Fruit fly (Drosophila melanogaster) whole organism, wandering third instar larva: Measurements from ENCODE around the gene Wdr37.
A peak's percentile ranks its signal among the peaks of the same experiment; 100 is the strongest.

ENCODE experiments used
- Abd-B ChIP-seq: fragments of >200 bp; optimal IDR thresholded peaks from 2 replicates; lab custom pipeline; 2017; ENCODE audit warnings: missing biosample characterization, missing genetic modification characterization
- CG32264 ChIP-seq: fragments of 200-800 bp; sonication (Bioruptor generic); optimal IDR thresholded peaks from 2 replicates; lab custom pipeline; 2016; ENCODE audit warnings: missing biosample characterization, missing genetic modification characterization
- CG9705 ChIP-seq: fragments of 200-800 bp; sonication (Bioruptor generic); optimal IDR thresholded peaks from 2 replicates; lab custom pipeline; 2018; ENCODE audit warnings: missing biosample characterization, mild to moderate bottlenecking, missing genetic modification characterization
- CrebA ChIP-seq: fragments of 200-800 bp; sonication (Bioruptor generic); optimal IDR thresholded peaks from 2 replicates; lab custom pipeline; 2016; ENCODE audit warnings: missing biosample characterization, mild to moderate bottlenecking, missing genetic modification characterization, borderline replicate concordance
- Dfd ChIP-seq: fragments of >200 bp; optimal IDR thresholded peaks from 2 replicates; lab custom pipeline; 2017; ENCODE audit warnings: missing biosample characterization, missing genetic modification characterization
- Dif ChIP-seq: fragments of 200-275, 200-300 bp; sonication (Bioruptor generic); optimal IDR thresholded peaks from 2 replicates; lab custom pipeline; 2018; ENCODE audit warnings: missing biosample characterization, missing genetic modification characterization; ENCODE audit not compliant: partially characterized antibody
- GATAd ChIP-seq: sonication (Bioruptor generic); optimal IDR thresholded peaks from 2 replicates; lab custom pipeline; 2016; ENCODE audit warnings: missing biosample characterization, missing genetic modification characterization
- HLH106 ChIP-seq: fragments of 200-800 bp; optimal IDR thresholded peaks from 3 replicates; lab custom pipeline; 2019; ENCODE audit warnings: missing biosample characterization, mild to moderate bottlenecking, missing genetic modification characterization, moderate library complexity
- Hnf4 ChIP-seq: fragments of 200-800 bp; sonication (Bioruptor generic); optimal IDR thresholded peaks from 2 replicates; lab custom pipeline; 2016; ENCODE audit warnings: missing biosample characterization, mild to moderate bottlenecking, missing genetic modification characterization
- Hr78 ChIP-seq: fragments of >200 bp; optimal IDR thresholded peaks from 2 replicates; lab custom pipeline; 2017; ENCODE audit warnings: missing biosample characterization, missing genetic modification characterization
- Hr83 ChIP-seq: fragments of 200-300 bp; sonication (Bioruptor generic); optimal IDR thresholded peaks from 2 replicates; lab custom pipeline; 2016; ENCODE audit warnings: missing biosample characterization, mild to moderate bottlenecking, missing genetic modification characterization, moderate library complexity; ENCODE audit not compliant: poor library complexity, severe bottlenecking
- Jra ChIP-seq: sonication (Bioruptor generic); optimal IDR thresholded peaks from 2 replicates; lab custom pipeline; 2016; ENCODE audit warnings: missing biosample characterization, missing genetic modification characterization
- Mio ChIP-seq: sonication (Bioruptor generic); optimal IDR thresholded peaks from 2 replicates; lab custom pipeline; 2016; ENCODE audit warnings: missing biosample characterization, missing genetic modification characterization
- Myc ChIP-seq: fragments of >200 bp; optimal IDR thresholded peaks from 2 replicates; lab custom pipeline; 2017
- N ChIP-seq: fragments of >200 bp; optimal IDR thresholded peaks from 2 replicates; lab custom pipeline; 2018; ENCODE audit warnings: missing biosample characterization, missing external identifiers, missing genetic modification characterization
- OdsH ChIP-seq: fragments of 200-800 bp; sonication (Bioruptor generic); optimal IDR thresholded peaks from 2 replicates; lab custom pipeline; 2016; ENCODE audit warnings: missing biosample characterization, mild to moderate bottlenecking, missing genetic modification characterization
- Rel ChIP-seq, 2 experiments: fragments of 200-800 bp; sonication (Bioruptor generic) in 1 of 2; optimal IDR thresholded peaks; 2 replicates in 1 of 2; 3 replicates in 1 of 2; lab custom pipeline; 2016 to 2019; ENCODE audit warnings: mild to moderate bottlenecking in 2 of 2, missing biosample characterization in 2 of 2, missing genetic modification characterization in 2 of 2, moderate library complexity in 1 of 2
- Sp1 ChIP-seq: fragments of 200-800 bp; sonication (Bioruptor generic); optimal IDR thresholded peaks from 3 replicates; lab custom pipeline; 2019; ENCODE audit warnings: missing biosample characterization, mild to moderate bottlenecking, missing genetic modification characterization, moderate library complexity
- Vsx2 ChIP-seq: fragments of 200-300, 225-300 bp; sonication (Bioruptor generic); optimal IDR thresholded peaks from 2 replicates; lab custom pipeline; 2018; ENCODE audit warnings: missing biosample characterization, missing genetic modification characterization; ENCODE audit not compliant: partially characterized antibody
- br ChIP-seq: fragments of 200-800 bp; sonication (Bioruptor generic); optimal IDR thresholded peaks from 2 replicates; lab custom pipeline; 2016; ENCODE audit warnings: missing biosample characterization, missing genetic modification characterization
- brk ChIP-seq: fragments of 200-800 bp; sonication (Bioruptor generic); optimal IDR thresholded peaks from 2 replicates; lab custom pipeline; 2016; ENCODE audit warnings: missing biosample characterization, mild to moderate bottlenecking, missing genetic modification characterization
- dl ChIP-seq, 2 experiments: fragments of 175-275, 200-275 bp in 1 of 2; fragments of 200-275 bp in 1 of 2; sonication (Bioruptor generic); optimal IDR thresholded peaks; lab custom pipeline; 2018; ENCODE audit warnings: mild to moderate bottlenecking in 2 of 2, missing biosample characterization in 2 of 2, missing genetic modification characterization in 2 of 2, moderate library complexity in 2 of 2; ENCODE audit not compliant: partially characterized antibody in 2 of 2, insufficient read depth in 1 of 2
- dmrt93B ChIP-seq: fragments of 200-800 bp; sonication (Bioruptor generic); optimal IDR thresholded peaks from 2 replicates; lab custom pipeline; 2018; ENCODE audit warnings: missing biosample characterization, mild to moderate bottlenecking, missing genetic modification characterization
- dsf ChIP-seq: sonication (Bioruptor generic); optimal IDR thresholded peaks from 2 replicates; lab custom pipeline; 2016; ENCODE audit warnings: missing biosample characterization, missing genetic modification characterization, borderline replicate concordance
- ey ChIP-seq: fragments of 200-800 bp; sonication (Bioruptor generic); optimal IDR thresholded peaks from 2 replicates; lab custom pipeline; 2016; ENCODE audit warnings: missing biosample characterization, missing genetic modification characterization
- foxo ChIP-seq, 2 experiments: fragments of 200-800 bp; sonication (Bioruptor generic); optimal IDR thresholded peaks; 2 replicates in 1 of 2; 3 replicates in 1 of 2; lab custom pipeline; 2016 to 2017; ENCODE audit warnings: missing biosample characterization in 2 of 2, missing genetic modification characterization in 2 of 2
- fru ChIP-seq: fragments of 200-800 bp; sonication (Bioruptor generic); optimal IDR thresholded peaks from 3 replicates; lab custom pipeline; 2016; ENCODE audit warnings: missing biosample characterization, mild to moderate bottlenecking, missing genetic modification characterization
- h ChIP-seq: fragments of 200-800 bp; sonication (Bioruptor generic); optimal IDR thresholded peaks from 3 replicates; lab custom pipeline; 2016; ENCODE audit warnings: missing biosample characterization, mild to moderate bottlenecking, missing genetic modification characterization
- jim ChIP-seq: fragments of 175-275, 200-325 bp; sonication (Bioruptor generic); optimal IDR thresholded peaks from 2 replicates; lab custom pipeline; 2016; ENCODE audit warnings: missing biosample characterization, mild to moderate bottlenecking, missing genetic modification characterization
- lola ChIP-seq: fragments of >200 bp; optimal IDR thresholded peaks from 2 replicates; lab custom pipeline; 2017; ENCODE audit warnings: missing biosample characterization, missing genetic modification characterization
- pan ChIP-seq: fragments of >200 bp; optimal IDR thresholded peaks from 2 replicates; lab custom pipeline; 2017
- psq ChIP-seq: fragments of 200-800 bp; sonication (Bioruptor generic); optimal IDR thresholded peaks from 3 replicates; lab custom pipeline; 2017; ENCODE audit warnings: missing biosample characterization, mild to moderate bottlenecking, missing genetic modification characterization, moderate library complexity
- rgr ChIP-seq: fragments of 200-800 bp; sonication (Bioruptor generic); optimal IDR thresholded peaks from 3 replicates; lab custom pipeline; 2016; ENCODE audit warnings: missing biosample characterization, mild to moderate bottlenecking, missing genetic modification characterization
- sage ChIP-seq: fragments of 200-800 bp; sonication (Bioruptor generic); optimal IDR thresholded peaks from 2 replicates; lab custom pipeline; 2016; ENCODE audit warnings: missing biosample characterization, mild to moderate bottlenecking, missing genetic modification characterization
- sv ChIP-seq: fragments of 200-800 bp; sonication (Bioruptor generic); optimal IDR thresholded peaks from 3 replicates; lab custom pipeline; 2016; ENCODE audit warnings: missing biosample characterization, missing genetic modification characterization
- tai ChIP-seq: sonication (Bioruptor generic); optimal IDR thresholded peaks from 2 replicates; lab custom pipeline; 2016; ENCODE audit warnings: missing biosample characterization, missing genetic modification characterization
- usp ChIP-seq: fragments of >200 bp; optimal IDR thresholded peaks from 2 replicates; lab custom pipeline; 2017; ENCODE audit warnings: missing biosample characterization, missing genetic modification characterization
- woc ChIP-seq: sonication (Bioruptor generic); optimal IDR thresholded peaks from 2 replicates; lab custom pipeline; 2016; ENCODE audit warnings: missing biosample characterization, mild to moderate bottlenecking, missing genetic modification characterization

Gene Wdr37

dm6 chr3R:18397834-18398378, 4.6 kb downstream of the Wdr37 start:
- TF ChIP-seq woc (GFP tag; lab: Kevin White, UChicago) (no peak), Vsx2 (GFP tag; lab: Kevin White, UChicago) (peak; percentile 72), dsf (GFP tag; lab: Kevin White, UChicago) (no peak)

- peak; percentile 86 for TF ChIP-seq Mio (GFP tag; lab: Kevin White, UChicago)
- no peak for TF ChIP-seq Abd-B
- peak; percentile 83 to 91 for TF ChIP-seq dl (GFP tag; optimal IDR thresholded peaks at IDR 0.05; lab: Kevin White, UChicago; ENCODE audit: insufficient read depth in 1 of 2, partially characterized antibody in 2 of 2)
- peak; percentile 93 for TF ChIP-seq sv (GFP tag; lab: Kevin White, UChicago)
- peak; percentile 39 for TF ChIP-seq jim
- peak; percentile 70 for TF ChIP-seq CG9705 (GFP tag; lab: Kevin White, UChicago)
- TF ChIP-seq fru (GFP tag; lab: Kevin White, UChicago): peak; percentile 98
- TF ChIP-seq pan (lab: Kevin White, UChicago): no peak
- TF ChIP-seq br (GFP tag; lab: Kevin White, UChicago): peak; percentile 97
- TF ChIP-seq N: no peak
- TF ChIP-seq h (GFP tag; lab: Kevin White, UChicago): peak; percentile 98
- peak; percentile 98 for TF ChIP-seq ey (GFP tag; lab: Kevin White, UChicago)
- no peak for TF ChIP-seq usp (GFP tag; lab: Kevin White, UChicago)
- peak; percentile 64 for TF ChIP-seq dsf (GFP tag; lab: Kevin White, UChicago)
- peak; percentile 91 for TF ChIP-seq Dif (GFP tag; lab: Kevin White, UChicago)
- TF ChIP-seq Sp1: peak; percentile 94
- TF ChIP-seq CG32264: peak; percentile 74
- TF ChIP-seq Myc: no peak
- no peak for TF ChIP-seq Hr78 (GFP tag; lab: Kevin White, UChicago)
- TF ChIP-seq GATAd (GFP tag; lab: Kevin White, UChicago): peak; percentile 59
- peak; percentile 87 for TF ChIP-seq sage (GFP tag; lab: Kevin White, UChicago)
- no peak for TF ChIP-seq tai (GFP tag; lab: Kevin White, UChicago)
- TF ChIP-seq rgr (GFP tag; lab: Kevin White, UChicago): peak; percentile 98
- TF ChIP-seq Dfd (GFP tag; lab: Kevin White, UChicago): no peak
- TF ChIP-seq Jra (GFP tag; lab: Kevin White, UChicago): peak; percentile 87
- peak; percentile 92 for TF ChIP-seq brk (GFP tag; lab: Kevin White, UChicago)
- peak; percentile 84 to 97 for TF ChIP-seq foxo (GFP tag; optimal IDR thresholded peaks at IDR 0.05; lab: Kevin White, UChicago)
- TF ChIP-seq HLH106 (tag; lab: Kevin White, UChicago): peak; percentile 94
- peak; percentile 97 for TF ChIP-seq Hnf4 (GFP tag; lab: Kevin White, UChicago)
- TF ChIP-seq Vsx2 (GFP tag; lab: Kevin White, UChicago): peak; percentile 96
- TF ChIP-seq Hr83 (GFP tag; lab: Kevin White, UChicago): peak; percentile 81
- TF ChIP-seq OdsH (GFP tag; lab: Kevin White, UChicago): peak; percentile 98
- TF ChIP-seq lola (GFP tag; lab: Kevin White, UChicago): no peak
- peak; percentile 92 for TF ChIP-seq dmrt93B (GFP tag; lab: Kevin White, UChicago)
- peak; percentile 55 for TF ChIP-seq Rel (GFP tag; optimal IDR thresholded peaks at IDR 0.05; lab: Kevin White, UChicago)
- peak; percentile 72 for TF ChIP-seq Rel (tag; optimal IDR thresholded peaks at IDR 0.05; lab: Kevin White, UChicago)
- TF ChIP-seq CrebA (GFP tag; lab: Kevin White, UChicago): no peak
- TF ChIP-seq woc (GFP tag; lab: Kevin White, UChicago): peak; percentile 97
- peak; percentile 96 for TF ChIP-seq psq (GFP tag; lab: Kevin White, UChicago)
- TF ChIP-seq, all 38 proteins: peak for 28
These were observed 5.5 kb downstream of the Wdr37 start, which contains the start of gene Vti1b for dm6 chr3R:18396801-18397604. Gene Vti1b (plus strand): TSS chr3R:18396995.
